Fruit fly (Drosophila melanogaster) Kc167 (cell line): ENCODE data around the gene CG15208.

Experiments
- h ChIP-seq: fragments of >200 bp; optimal IDR thresholded peaks from 3 replicates; lab custom pipeline; 2018; ENCODE audit warnings: missing external identifiers
- insv ChIP-seq: fragments of >200 bp; optimal IDR thresholded peaks from 3 replicates; lab custom pipeline; 2018; ENCODE audit warnings: missing external identifiers
- psq ChIP-seq: fragments of >200 bp; optimal IDR thresholded peaks from 2 replicates; lab custom pipeline; 2017; ENCODE audit warnings: missing external identifiers

dm6 chrX:10882786-10883185 is 17.0 kb upstream of the CG15208 start:
- TF ChIP-seq insv (lab: Kevin White, UChicago) (no peak), psq (no peak), h (lab: Kevin White, UChicago) (no peak)
